Fruit fly (Drosophila melanogaster) whole organism, embryonic: Measurements from ENCODE around the gene cher.

Source experiments
- Bdp1 ChIP-seq: fragments of 200-800 bp; sonication (Bioruptor generic); optimal IDR thresholded peaks from 3 replicates; lab custom pipeline; 2016; ENCODE audit warnings: missing biosample characterization, missing genetic modification characterization
- CG10431 ChIP-seq: fragments of 200-800 bp; sonication (Bioruptor generic); optimal IDR thresholded peaks from 3 replicates; lab custom pipeline; 2018; ENCODE audit warnings: missing biosample characterization, mild to moderate bottlenecking, missing genetic modification characterization
- CG10543 ChIP-seq: fragments of 200-800 bp; sonication (Bioruptor generic); optimal IDR thresholded peaks from 3 replicates; lab custom pipeline; 2017; ENCODE audit warnings: missing biosample characterization, mild to moderate bottlenecking, missing genetic modification characterization, moderate library complexity
- CG11504 ChIP-seq: fragments of 200-800 bp; sonication (Bioruptor generic); optimal IDR thresholded peaks from 3 replicates; lab custom pipeline; 2019; ENCODE audit warnings: missing biosample characterization, mild to moderate bottlenecking, missing genetic modification characterization, moderate library complexity
- CG14710 ChIP-seq: fragments of 200-800 bp; sonication (Bioruptor generic); optimal IDR thresholded peaks from 3 replicates; lab custom pipeline; 2019; ENCODE audit warnings: missing biosample characterization, mild to moderate bottlenecking, missing genetic modification characterization, moderate library complexity
- CG17186 ChIP-seq: fragments of 200-800 bp; sonication (Bioruptor generic); optimal IDR thresholded peaks from 3 replicates; lab custom pipeline; 2017; ENCODE audit warnings: missing biosample characterization, missing genetic modification reagents, missing genetic modification characterization
- CG18262 ChIP-seq: fragments of 200-800 bp; optimal IDR thresholded peaks from 3 replicates; lab custom pipeline; 2019; ENCODE audit warnings: missing biosample characterization, mild to moderate bottlenecking, missing genetic modification characterization, moderate library complexity
- CG18476 ChIP-seq: fragments of 200-800 bp; sonication (Bioruptor generic); optimal IDR thresholded peaks from 2 replicates; lab custom pipeline; 2016; ENCODE audit warnings: missing biosample characterization, mild to moderate bottlenecking, missing genetic modification characterization
- CG2120 ChIP-seq: fragments of 200-800 bp; sonication (Bioruptor generic); optimal IDR thresholded peaks from 3 replicates; lab custom pipeline; 2016; ENCODE audit warnings: missing biosample characterization, missing genetic modification characterization
- CG2712 ChIP-seq: fragments of 200-800 bp; optimal IDR thresholded peaks from 3 replicates; lab custom pipeline; 2019; ENCODE audit warnings: missing biosample characterization, mild to moderate bottlenecking, missing genetic modification characterization, moderate library complexity
- CG30403 ChIP-seq: fragments of 200-800 bp; sonication (Bioruptor generic); optimal IDR thresholded peaks from 3 replicates; lab custom pipeline; 2016; ENCODE audit warnings: missing biosample characterization, missing genetic modification characterization
- CG34224 ChIP-seq: fragments of 200-800 bp; sonication (Bioruptor generic); IDR thresholded peaks from 3 replicates; pipeline ENCODE4 v1.3.6; 2022; ENCODE audit warnings: missing biosample characterization, missing genetic modification characterization; ENCODE audit not compliant: partially characterized antibody
- CG3847 ChIP-seq: fragments of 200-800 bp; sonication (Bioruptor generic); IDR thresholded peaks from 2 replicates; pipeline ENCODE4 v1.3.6; 2022; ENCODE audit warnings: missing biosample characterization, missing genetic modification characterization
- CG6854 ChIP-seq: fragments of 200-800 bp; sonication (Bioruptor generic); optimal IDR thresholded peaks from 3 replicates; lab custom pipeline; 2017; ENCODE audit warnings: missing biosample characterization, mild to moderate bottlenecking, missing genetic modification characterization
- CG8089 ChIP-seq: fragments of 200-800 bp; sonication (Bioruptor generic); optimal IDR thresholded peaks from 3 replicates; lab custom pipeline; 2016; ENCODE audit warnings: missing biosample characterization, missing genetic modification characterization
- CG8924 ChIP-seq: fragments of 200-800 bp; optimal IDR thresholded peaks from 3 replicates; lab custom pipeline; 2019; ENCODE audit warnings: missing biosample characterization, mild to moderate bottlenecking, missing genetic modification characterization, moderate library complexity
- CG9797 ChIP-seq: fragments of 200-800 bp; sonication (Bioruptor generic); optimal IDR thresholded peaks from 3 replicates; lab custom pipeline; 2018; ENCODE audit warnings: missing biosample characterization, mild to moderate bottlenecking, missing genetic modification characterization
- CG9932 ChIP-seq: fragments of 200-800 bp; sonication (Bioruptor generic); IDR thresholded peaks from 2 replicates; pipeline ENCODE4 v1.3.6; 2022; ENCODE audit warnings: missing biosample characterization, missing genetic modification characterization
- CTCF ChIP-seq: fragments of 200-800 bp; sonication (Bioruptor generic); optimal IDR thresholded peaks from 2 replicates; lab custom pipeline; 2017; ENCODE audit warnings: missing biosample characterization, mild to moderate bottlenecking, missing genetic modification characterization, moderate library complexity
- Camta ChIP-seq: fragments of 200-800 bp; sonication (Bioruptor generic); optimal IDR thresholded peaks from 2 replicates; lab custom pipeline; 2016; ENCODE audit warnings: missing biosample characterization, missing genetic modification characterization
- CoRest ChIP-seq: fragments of 200-800 bp; sonication (Bioruptor generic); optimal IDR thresholded peaks from 3 replicates; lab custom pipeline; 2018; ENCODE audit warnings: missing biosample characterization, mild to moderate bottlenecking, missing genetic modification characterization, moderate library complexity
- D19A ChIP-seq: fragments of 200-800 bp; optimal IDR thresholded peaks from 3 replicates; lab custom pipeline; 2019; ENCODE audit warnings: missing biosample characterization, mild to moderate bottlenecking, missing genetic modification characterization, moderate library complexity
- Dip2 ChIP-seq: fragments of 200-800 bp; sonication (Bioruptor generic); IDR thresholded peaks from 2 replicates; pipeline ENCODE4 v1.3.6; 2022; ENCODE audit warnings: missing biosample characterization, missing genetic modification characterization
- Dll ChIP-seq: fragments of 200-800 bp; sonication (Bioruptor generic); IDR thresholded peaks from 4 replicates; pipeline ENCODE4 v1.3.6; 2022; ENCODE audit warnings: missing biosample characterization, missing genetic modification characterization; ENCODE audit not compliant: partially characterized antibody
- Doc3 ChIP-seq: fragments of 200-800 bp; sonication (Bioruptor generic); IDR thresholded peaks from 3 replicates; pipeline ENCODE4 v1.3.6; 2022; ENCODE audit warnings: missing biosample characterization, missing genetic modification characterization; ENCODE audit not compliant: partially characterized antibody
- Hr3 ChIP-seq: fragments of 200-800 bp; sonication (Bioruptor generic); optimal IDR thresholded peaks from 3 replicates; lab custom pipeline; 2016; ENCODE audit warnings: missing biosample characterization, missing genetic modification characterization
- Hr51 ChIP-seq, 2 experiments: fragments of 200-800 bp; sonication (Bioruptor generic); optimal IDR thresholded peaks; 2 replicates in 1 of 2; 3 replicates in 1 of 2; lab custom pipeline; 2016 to 2018; ENCODE audit warnings: missing biosample characterization in 2 of 2, missing genetic modification characterization in 2 of 2, mild to moderate bottlenecking in 1 of 2, moderate library complexity in 1 of 2
- Lhr ChIP-seq: fragments of 200-800 bp; sonication (Bioruptor generic); optimal IDR thresholded peaks from 3 replicates; lab custom pipeline; 2017; ENCODE audit warnings: mild to moderate bottlenecking, missing biosample characterization, missing genetic modification reagents, missing genetic modification characterization
- NC2β ChIP-seq: fragments of 200-800 bp; sonication (Bioruptor generic); optimal IDR thresholded peaks from 2 replicates; lab custom pipeline; 2016; ENCODE audit warnings: missing biosample characterization, missing genetic modification characterization
- ac ChIP-seq: fragments of 200-800 bp; sonication (Bioruptor generic); optimal IDR thresholded peaks from 3 replicates; lab custom pipeline; 2017; ENCODE audit warnings: missing biosample characterization, mild to moderate bottlenecking, missing genetic modification characterization
- ase ChIP-seq: fragments of 200-800 bp; sonication (Bioruptor generic); IDR thresholded peaks from 3 replicates; pipeline ENCODE4 v1.3.6; 2022; ENCODE audit warnings: missing biosample characterization, missing genetic modification characterization
- ash1 ChIP-seq: fragments of 200-800 bp; sonication (Bioruptor generic); optimal IDR thresholded peaks from 2 replicates; lab custom pipeline; 2018; ENCODE audit warnings: missing biosample characterization, mild to moderate bottlenecking, missing genetic modification characterization
- ato ChIP-seq: fragments of 200-800 bp; sonication (Bioruptor generic); IDR thresholded peaks from 2 replicates; pipeline ENCODE4 v1.3.6; 2022; ENCODE audit warnings: missing biosample characterization, missing genetic modification characterization; ENCODE audit not compliant: partially characterized antibody
- bbx ChIP-seq: fragments of 200-800 bp; sonication (Bioruptor generic); IDR thresholded peaks from 2 replicates; pipeline ENCODE4 v1.3.6; 2022; ENCODE audit warnings: missing biosample characterization, missing genetic modification characterization; ENCODE audit not compliant: partially characterized antibody
- ci ChIP-seq: fragments of 200-800 bp; sonication (Bioruptor generic); IDR thresholded peaks from 3 replicates; pipeline ENCODE4 v1.3.6; 2022; ENCODE audit warnings: missing biosample characterization, missing genetic modification characterization
- crp ChIP-seq, 2 experiments: fragments of 200-800 bp; sonication (Bioruptor generic); optimal IDR thresholded peaks; 2 replicates in 1 of 2; 3 replicates in 1 of 2; lab custom pipeline; 2017; ENCODE audit warnings: missing biosample characterization in 2 of 2, missing genetic modification characterization in 2 of 2, mild to moderate bottlenecking in 1 of 2, moderate library complexity in 1 of 2
- danr ChIP-seq: fragments of 200-800 bp; sonication (Bioruptor generic); IDR thresholded peaks from 2 replicates; pipeline ENCODE4 v1.3.6; 2022; ENCODE audit warnings: missing biosample characterization, missing genetic modification characterization
- disco-r ChIP-seq: fragments of 200-800 bp; sonication (Bioruptor generic); optimal IDR thresholded peaks from 2 replicates; lab custom pipeline; 2016; ENCODE audit warnings: missing biosample characterization, missing genetic modification characterization
- eve ChIP-seq, 2 experiments: fragments of >200 bp; optimal IDR thresholded peaks; 2 replicates each; lab custom pipeline; 2017; ENCODE audit warnings: missing biosample characterization in 2 of 2, missing genetic modification characterization in 2 of 2
- gce ChIP-seq: fragments of 200-800 bp; sonication (Bioruptor generic); IDR thresholded peaks from 3 replicates; pipeline ENCODE4 v1.3.6; 2022; ENCODE audit warnings: missing biosample characterization, missing genetic modification characterization
- hbn ChIP-seq: fragments of 200-800 bp; sonication (Bioruptor generic); IDR thresholded peaks from 2 replicates; pipeline ENCODE4 v1.3.6; 2022; ENCODE audit warnings: missing biosample characterization, missing genetic modification characterization; ENCODE audit not compliant: partially characterized antibody
- kay ChIP-seq: fragments of 200-800 bp; sonication (Bioruptor generic); optimal IDR thresholded peaks from 2 replicates; lab custom pipeline; 2016; ENCODE audit warnings: missing biosample characterization, missing genetic modification characterization
- knrl ChIP-seq: fragments of 200-800 bp; sonication (Bioruptor generic); IDR thresholded peaks from 3 replicates; pipeline ENCODE4 v1.3.6; 2022; ENCODE audit warnings: missing biosample characterization, missing genetic modification characterization; ENCODE audit not compliant: partially characterized antibody
- maf-S ChIP-seq: fragments of 200-800 bp; sonication (Bioruptor generic); optimal IDR thresholded peaks from 2 replicates; lab custom pipeline; 2016; ENCODE audit warnings: missing biosample characterization, missing genetic modification characterization
- phol ChIP-seq: fragments of 200-800 bp; sonication (Bioruptor generic); optimal IDR thresholded peaks from 3 replicates; lab custom pipeline; 2018; ENCODE audit warnings: missing biosample characterization, mild to moderate bottlenecking, missing genetic modification characterization, moderate library complexity
- shn ChIP-seq: fragments of 200-800 bp; sonication (Bioruptor generic); optimal IDR thresholded peaks from 3 replicates; lab custom pipeline; 2016; ENCODE audit warnings: missing biosample characterization, missing genetic modification characterization
- sna ChIP-seq: fragments of 200-800 bp; sonication (Bioruptor generic); IDR thresholded peaks from 2 replicates; pipeline ENCODE4 v1.3.6; 2022; ENCODE audit warnings: missing biosample characterization, missing genetic modification characterization; ENCODE audit not compliant: partially characterized antibody
- sr ChIP-seq: fragments of 200-800 bp; sonication (Bioruptor generic); IDR thresholded peaks from 3 replicates; pipeline ENCODE4 v1.3.6; 2022; ENCODE audit warnings: missing biosample characterization, missing genetic modification characterization
- vnd ChIP-seq: fragments of 200-800 bp; sonication (Bioruptor generic); IDR thresholded peaks from 3 replicates; pipeline ENCODE4 v1.3.6; 2022; ENCODE audit warnings: missing biosample characterization, missing genetic modification characterization; ENCODE audit not compliant: partially characterized antibody

Gene cher

DNA sequence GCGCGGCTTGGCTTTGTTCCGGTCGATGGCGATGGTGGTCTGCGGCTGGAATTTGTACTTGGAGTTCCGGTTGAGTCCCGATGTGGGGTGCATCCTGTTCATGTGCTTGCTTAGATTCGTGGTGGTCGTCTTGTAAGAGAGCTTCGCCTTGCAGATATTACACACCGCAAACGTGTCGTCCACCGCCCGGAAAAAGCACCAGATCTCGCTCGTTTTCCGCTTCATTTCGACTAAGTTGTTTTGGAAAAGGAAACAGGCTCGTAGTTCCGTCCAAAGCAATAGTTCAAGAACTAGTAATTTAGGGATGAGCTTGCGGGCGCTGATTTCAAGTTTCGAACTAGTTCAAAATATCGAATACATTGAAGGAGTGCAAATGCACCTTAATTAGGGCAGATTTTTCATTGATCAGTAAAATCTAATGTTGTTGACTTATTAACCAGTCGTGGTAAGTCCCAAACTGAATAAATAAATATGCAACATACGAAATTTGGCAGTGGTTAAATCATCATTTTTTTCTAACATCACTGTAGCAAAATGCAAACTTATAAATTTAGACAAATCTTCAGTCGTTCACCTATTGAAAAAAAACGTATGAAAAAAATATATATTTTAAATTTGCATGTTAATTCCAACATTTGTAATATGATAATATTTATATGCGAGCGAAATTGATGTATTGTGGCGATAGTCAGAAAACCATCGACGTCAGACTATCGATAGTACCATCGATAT is 82.2 kb downstream of the cher start, which contains the start of the genes bdwf and Patr-1 (continued):
- no peak for TF ChIP-seq CG9797 (GFP tag; lab: Kevin White, UChicago)
- TF ChIP-seq CG18476: peak; percentile 17
- peak; percentile 25; the same call in 1 of the 2 replicates for TF ChIP-seq CG3847 (GFP tag; lab: Robert Waterston, UW)
- peak; percentile 16 for TF ChIP-seq disco-r (GFP tag; lab: Kevin White, UChicago)
- peak; percentile 24 for TF ChIP-seq CTCF (GFP tag; lab: Kevin White, UChicago)
- TF ChIP-seq CG8089 (GFP tag; lab: Kevin White, UChicago): no peak
- no peak for TF ChIP-seq ac (GFP tag; lab: Kevin White, UChicago)
- TF ChIP-seq Bdp1 (GFP tag; lab: Kevin White, UChicago): no peak
- TF ChIP-seq CG6854 (GFP tag; lab: Kevin White, UChicago): no peak
- TF ChIP-seq CG2712 (tag; lab: Kevin White, UChicago): peak; percentile 32
- TF ChIP-seq ci (GFP tag; lab: Robert Waterston, UW): no peak
- TF ChIP-seq crp (GFP tag; optimal IDR thresholded peaks at IDR 0.05; lab: Kevin White, UChicago): peak in 1 of 2 experiments; percentile 6
- TF ChIP-seq CG18262 (tag; lab: Kevin White, UChicago): peak; percentile 52
- TF ChIP-seq danr (GFP tag; lab: Robert Waterston, UW): no peak
- TF ChIP-seq Camta (GFP tag; lab: Kevin White, UChicago): no peak
- peak; percentile 4 for TF ChIP-seq NC2β (GFP tag; lab: Kevin White, UChicago)
- TF ChIP-seq kay (GFP tag; lab: Kevin White, UChicago): no peak
- TF ChIP-seq maf-S: no peak
- TF ChIP-seq CG14710: peak; percentile 69
- TF ChIP-seq ash1 (GFP tag; lab: Kevin White, UChicago): no peak
- TF ChIP-seq CG9932 (GFP tag; lab: Robert Waterston, UW): peak; percentile 38; the same call in 1 of the 2 replicates
- peak; percentile 77 for TF ChIP-seq sna
- peak; percentile 52 for TF ChIP-seq CG2120 (GFP tag; lab: Kevin White, UChicago)
- peak; percentile 80; the same call in 1 of the 2 replicates for TF ChIP-seq ato
- no peak for TF ChIP-seq shn (GFP tag; lab: Kevin White, UChicago)
- no peak for TF ChIP-seq gce (GFP tag; lab: Robert Waterston, UW)
- TF ChIP-seq CG8924: peak; percentile 36
- peak; percentile 84 for TF ChIP-seq hbn
- peak; percentile 89 for TF ChIP-seq bbx (GFP tag; lab: Robert Waterston, UW)
- no peak for TF ChIP-seq CG10431 (GFP tag; lab: Kevin White, UChicago)
- TF ChIP-seq CoRest (tag; lab: Kevin White, UChicago): peak; percentile 46
- peak; percentile 35 for TF ChIP-seq Hr3
- no peak for TF ChIP-seq CG11504 (tag; lab: Kevin White, UChicago)
- no peak for TF ChIP-seq Dip2 (GFP tag; lab: Robert Waterston, UW)
- peak; percentile 89 for TF ChIP-seq CG34224 (GFP tag; lab: Robert Waterston, UW)
- TF ChIP-seq phol: peak; percentile 43
- TF ChIP-seq CG17186 (GFP tag; lab: Kevin White, UChicago): peak; percentile 46
- peak; percentile 85 for TF ChIP-seq Doc3 (GFP tag; lab: Robert Waterston, UW)
- no peak for TF ChIP-seq Hr51 (GFP tag; optimal IDR thresholded peaks at IDR 0.05; lab: Kevin White, UChicago)
- TF ChIP-seq vnd (GFP tag; lab: Robert Waterston, UW): peak; percentile 93
- TF ChIP-seq eve (GFP tag; optimal IDR thresholded peaks at IDR 0.05; lab: Kevin White, UChicago): no peak
- TF ChIP-seq knrl (GFP tag; lab: Robert Waterston, UW): peak; percentile 94
- peak; percentile 10 for TF ChIP-seq CG10543
- no peak for TF ChIP-seq ase (GFP tag; lab: Robert Waterston, UW)
- peak; percentile 15 for TF ChIP-seq D19A (tag; lab: Kevin White, UChicago)
- TF ChIP-seq Lhr: peak; percentile 27
- TF ChIP-seq sr (GFP tag; lab: Robert Waterston, UW): no peak
- peak; percentile 92 for TF ChIP-seq Dll (GFP tag; lab: Robert Waterston, UW)
- peak; percentile 60 for TF ChIP-seq CG30403 (GFP tag; lab: Kevin White, UChicago)
